Worm (Caenorhabditis elegans): ENCODE data around the gene F32A11.1.

ce11 chrII:13170696-13171095 is 13.6 kb downstream of the F32A11.1 start:
- TF ChIP-seq ceh-16 (tag; optimal IDR thresholded peaks at IDR 0.05) (no peak), crh-2 (tag; optimal IDR thresholded peaks at IDR 0.05) (no peak), fos-1 (tag; optimal IDR thresholded peaks at IDR 0.05) (no peak), alr-1 (tag; optimal IDR thresholded peaks at IDR 0.05) (no peak), nhr-12 (tag; optimal IDR thresholded peaks at IDR 0.05) (no peak), sem-4 (tag; optimal IDR thresholded peaks at IDR 0.05) (no peak), ztf-11 (tag; optimal IDR thresholded peaks at IDR 0.05) (no peak), nhr-11 (tag; optimal IDR thresholded peaks at IDR 0.05) (no peak), blmp-1 (tag; optimal IDR thresholded peaks at IDR 0.05; ENCODE audit: insufficient read depth) (no peak), aly-2 (tag; optimal IDR thresholded peaks at IDR 0.05) (no peak)
